Worm (Caenorhabditis elegans) whole organism, L2 larva: ENCODE data around the gene nta-1.

Source experiments
- C34F6.9 ChIP-seq: fragments of 150-350 bp; optimal IDR thresholded peaks from 2 replicates; lab custom pipeline; 2014; ENCODE audit warnings: missing biosample characterization, missing genetic modification characterization
- F13H6.1 ChIP-seq: sonication (generic microtip); optimal IDR thresholded peaks from 2 replicates; lab custom pipeline; 2016; ENCODE audit warnings: missing genetic modification characterization, missing compliant biosample characterization
- R02D3.7 ChIP-seq: fragments of 150-350 bp; optimal IDR thresholded peaks from 2 replicates; lab custom pipeline; 2014; ENCODE audit warnings: missing biosample characterization, missing genetic modification characterization
- Y55F3AM.14 ChIP-seq: fragments of 200-800 bp; sonication (Bioruptor generic); optimal IDR thresholded peaks from 2 replicates; lab custom pipeline; 2018; ENCODE audit warnings: mild to moderate bottlenecking, missing genetic modification characterization, missing compliant biosample characterization
- alr-1 ChIP-seq: fragments of 150-350 bp; optimal IDR thresholded peaks from 2 replicates; lab custom pipeline; 2014; ENCODE audit warnings: missing biosample characterization, missing genetic modification characterization
- aly-2 ChIP-seq: fragments of 150-350 bp; optimal IDR thresholded peaks from 2 replicates; lab custom pipeline; 2014; ENCODE audit warnings: missing biosample characterization, missing genetic modification characterization
- ama-1 ChIP-seq: fragments of 150-350 bp; optimal IDR thresholded peaks from 2 replicates; lab custom pipeline; 2018; ENCODE audit warnings: inconsistent platforms
- ceh-16 ChIP-seq: fragments of 150-350 bp; optimal IDR thresholded peaks from 2 replicates; lab custom pipeline; 2014; ENCODE audit warnings: missing biosample characterization, missing genetic modification characterization
- ceh-82 ChIP-seq: fragments of 150-350 bp; optimal IDR thresholded peaks from 2 replicates; lab custom pipeline; 2014; ENCODE audit warnings: missing biosample characterization, missing genetic modification characterization
- crh-2 ChIP-seq: sonication (generic microtip); optimal IDR thresholded peaks from 2 replicates; lab custom pipeline; 2017; ENCODE audit warnings: missing biosample characterization, missing genetic modification characterization
- dmd-4 ChIP-seq: sonication (generic microtip); optimal IDR thresholded peaks from 2 replicates; lab custom pipeline; 2017; ENCODE audit warnings: missing biosample characterization, missing genetic modification characterization
- egl-27 ChIP-seq: sonication (generic microtip); optimal IDR thresholded peaks from 3 replicates; lab custom pipeline; 2017; ENCODE audit warnings: missing biosample characterization, missing genetic modification reagents, missing genetic modification characterization
- elt-1 ChIP-seq: fragments of 150-350 bp; optimal IDR thresholded peaks from 2 replicates; lab custom pipeline; 2014; ENCODE audit warnings: missing biosample characterization, missing genetic modification characterization
- elt-3 ChIP-seq: sonication (generic microtip); optimal IDR thresholded peaks from 2 replicates; lab custom pipeline; 2017; ENCODE audit warnings: missing biosample characterization, missing genetic modification characterization
- fos-1 ChIP-seq: fragments of 150-350 bp; optimal IDR thresholded peaks from 2 replicates; lab custom pipeline; 2014; ENCODE audit warnings: missing biosample characterization, missing genetic modification characterization
- gmeb-1 ChIP-seq: fragments of 150-350 bp; optimal IDR thresholded peaks from 2 replicates; lab custom pipeline; 2014; ENCODE audit warnings: missing biosample characterization, missing genetic modification characterization
- lin-13 ChIP-seq: fragments of 150-350 bp; optimal IDR thresholded peaks from 2 replicates; lab custom pipeline; 2014; ENCODE audit warnings: missing biosample characterization, missing genetic modification reagents, missing genetic modification characterization
- lin-39 ChIP-seq: fragments of 150-350 bp; optimal IDR thresholded peaks from 2 replicates; lab custom pipeline; 2014; ENCODE audit warnings: missing biosample characterization, missing genetic modification reagents, missing genetic modification characterization
- lsy-2 ChIP-seq, 2 experiments: fragments of 150-350 bp in 1 of 2; sonication (generic microtip) in 1 of 2; optimal IDR thresholded peaks; 2 replicates each; lab custom pipeline; 2014 to 2017; ENCODE audit warnings: missing biosample characterization in 2 of 2, missing genetic modification characterization in 2 of 2
- mab-5 ChIP-seq: fragments of 150-350 bp; optimal IDR thresholded peaks from 2 replicates; lab custom pipeline; 2014; ENCODE audit warnings: missing biosample characterization, missing genetic modification characterization
- mbf-1 ChIP-seq: sonication (generic microtip); optimal IDR thresholded peaks from 2 replicates; lab custom pipeline; 2017; ENCODE audit warnings: missing biosample characterization, missing genetic modification characterization
- mdl-1 ChIP-seq, 2 experiments: fragments of 150-350 bp in 1 of 2; sonication (generic microtip) in 1 of 2; optimal IDR thresholded peaks; 2 replicates each; lab custom pipeline; 2017; ENCODE audit warnings: missing biosample characterization in 2 of 2, missing genetic modification characterization in 2 of 2
- nhr-10 ChIP-seq: sonication (generic microtip); optimal IDR thresholded peaks from 2 replicates; lab custom pipeline; 2017; ENCODE audit warnings: missing biosample characterization, missing genetic modification characterization
- nhr-12 ChIP-seq: fragments of 150-350 bp; optimal IDR thresholded peaks from 2 replicates; lab custom pipeline; 2014; ENCODE audit warnings: missing biosample characterization, missing genetic modification characterization
- nhr-129 ChIP-seq: fragments of 150-350 bp; optimal IDR thresholded peaks from 2 replicates; lab custom pipeline; 2014; ENCODE audit warnings: missing biosample characterization, missing genetic modification characterization
- nhr-23 ChIP-seq: fragments of 150-350 bp; optimal IDR thresholded peaks from 2 replicates; lab custom pipeline; 2014; ENCODE audit warnings: missing biosample characterization, missing genetic modification reagents, missing genetic modification characterization
- nhr-25 ChIP-seq: fragments of 150-350 bp; sonication (generic microtip); optimal IDR thresholded peaks from 3 replicates; lab custom pipeline; 2014; ENCODE audit warnings: missing biosample characterization, missing genetic modification characterization
- nhr-6 ChIP-seq: fragments of 150-350 bp; optimal IDR thresholded peaks from 2 replicates; lab custom pipeline; 2014; ENCODE audit warnings: missing biosample characterization, missing genetic modification characterization
- peb-1 ChIP-seq: fragments of 150-350 bp; optimal IDR thresholded peaks from 2 replicates; lab custom pipeline; 2014; ENCODE audit warnings: missing biosample characterization, missing genetic modification characterization
- skn-1 ChIP-seq: sonication (generic microtip); optimal IDR thresholded peaks from 2 replicates; lab custom pipeline; 2017; ENCODE audit warnings: missing biosample characterization, missing genetic modification characterization
- sma-3 ChIP-seq: sonication (generic microtip); optimal IDR thresholded peaks from 2 replicates; lab custom pipeline; 2016; ENCODE audit warnings: missing genetic modification reagents, missing genetic modification characterization, missing compliant biosample characterization
- snpc-4 ChIP-seq: fragments of 150-350 bp; optimal IDR thresholded peaks from 2 replicates; lab custom pipeline; 2014; ENCODE audit warnings: missing biosample characterization, missing genetic modification characterization
- unc-39 ChIP-seq: fragments of 150-350 bp; optimal IDR thresholded peaks from 2 replicates; lab custom pipeline; 2014; ENCODE audit warnings: missing biosample characterization, missing genetic modification characterization
- unc-62 ChIP-seq: fragments of 150-350 bp; optimal IDR thresholded peaks from 2 replicates; lab custom pipeline; 2014; ENCODE audit warnings: missing biosample characterization, missing genetic modification reagents, missing genetic modification characterization
- zag-1 ChIP-seq: fragments of 150-350 bp; optimal IDR thresholded peaks from 2 replicates; lab custom pipeline; 2014; ENCODE audit warnings: missing biosample characterization, missing genetic modification characterization
- ztf-1 ChIP-seq: fragments of 200-800 bp; sonication (Bioruptor generic); conservative IDR thresholded peaks from 2 replicates; pipeline ENCODE4 v1.3.6; 2022; ENCODE audit warnings: missing genetic modification characterization, missing compliant biosample characterization
- ztf-11 ChIP-seq: sonication (generic microtip); optimal IDR thresholded peaks from 2 replicates; lab custom pipeline; 2017; ENCODE audit warnings: missing biosample characterization, missing genetic modification characterization
- ztf-4 ChIP-seq: fragments of 150-350 bp; optimal IDR thresholded peaks from 2 replicates; lab custom pipeline; 2014; ENCODE audit warnings: missing biosample characterization, missing genetic modification characterization

Gene nta-1

DNA sequence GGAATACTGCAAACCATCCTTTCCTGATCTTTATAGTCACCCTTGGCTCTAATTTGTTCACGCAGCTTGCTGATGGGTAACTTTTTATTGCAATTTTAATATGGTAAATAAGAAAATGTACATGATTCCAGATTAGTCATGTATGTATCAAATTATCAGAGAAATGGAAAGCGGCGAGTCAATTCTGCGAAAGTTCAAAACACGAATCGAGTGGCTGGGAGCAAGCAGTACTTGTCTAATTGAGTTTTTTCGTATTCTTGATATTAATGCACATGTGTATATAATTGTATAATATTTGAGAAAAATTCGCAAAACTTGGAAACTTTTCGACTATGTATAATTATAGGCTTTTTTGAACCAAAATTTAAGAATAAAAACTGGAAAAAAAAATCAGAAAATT lies 15.4 kb upstream of the nta-1 start, which contains the start of gene T24E12.12:
TSS of gene T24E12.12 (plus strand) at position 281 of the 400 bp plus-strand sequence.
- TF ChIP-seq skn-1 (no peak), unc-39 (tag; lab: Kevin White, UChicago) (no peak), fos-1 (tag; lab: Kevin White, UChicago) (no peak), unc-62 (GFP tag; lab: Kevin White, UChicago) (no peak), R02D3.7 (tag; lab: Kevin White, UChicago) (no peak), aly-2 (tag; lab: Kevin White, UChicago) (no peak), mdl-1 (tag; optimal IDR thresholded peaks at IDR 0.05; lab: Kevin White, UChicago) (no peak), alr-1 (tag; lab: Kevin White, UChicago) (no peak), gmeb-1 (tag; lab: Kevin White, UChicago) (no peak), ceh-16 (no peak), zag-1 (no peak), F13H6.1 (tag; lab: Kevin White, UChicago) (no peak), crh-2 (tag; lab: Kevin White, UChicago) (no peak)

DNA sequence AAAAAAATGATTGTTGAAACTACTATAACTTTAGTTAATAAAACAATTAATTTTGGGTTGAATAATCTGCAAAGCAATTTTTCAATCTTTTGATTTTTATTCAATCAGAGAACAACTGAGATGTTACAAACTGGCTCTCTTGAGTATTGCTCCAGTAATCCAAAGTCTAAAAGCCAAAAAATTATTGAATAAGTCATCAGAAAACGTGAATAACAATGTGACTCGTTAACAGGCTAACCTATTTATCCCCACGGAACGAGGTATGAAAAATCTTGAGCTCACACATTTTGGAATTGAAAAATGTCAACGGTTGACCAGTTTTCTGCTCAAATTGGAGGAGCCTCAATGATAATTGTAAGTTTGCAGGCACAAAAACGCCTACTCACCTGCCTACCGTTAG lies 13.9 kb upstream of the nta-1 start, which contains the start of gene srx-111:
TSS of gene srx-111 (plus strand) at position 301 of the 400 bp plus-strand sequence.
- TF ChIP-seq mdl-1 (tag; optimal IDR thresholded peaks at IDR 0.05; lab: Kevin White, UChicago), result no peak
- TF ChIP-seq nhr-23, result no peak
- TF ChIP-seq peb-1 (tag; lab: Kevin White, UChicago), result no peak
- TF ChIP-seq lin-13 (GFP tag; lab: Kevin White, UChicago), result no peak
- TF ChIP-seq nhr-10 (tag; lab: Kevin White, UChicago), result no peak
- TF ChIP-seq dmd-4 (tag; lab: Kevin White, UChicago), result no peak
- no peak for TF ChIP-seq nhr-129 (tag; lab: Kevin White, UChicago)
- no peak for TF ChIP-seq mab-5 (tag; lab: Kevin White, UChicago)
- TF ChIP-seq ztf-1 (GFP tag; lab: Robert Waterston, UW), result no peak
- no peak for TF ChIP-seq egl-27 (tag; lab: Kevin White, UChicago)
- no peak for TF ChIP-seq elt-3 (tag; lab: Kevin White, UChicago)
- TF ChIP-seq nhr-12 (tag; lab: Kevin White, UChicago), result no peak
- TF ChIP-seq aly-2 (tag; lab: Kevin White, UChicago), result no peak
- TF ChIP-seq mbf-1 (tag; lab: Kevin White, UChicago), result no peak
- no peak for TF ChIP-seq elt-1 (tag; lab: Kevin White, UChicago)

DNA sequence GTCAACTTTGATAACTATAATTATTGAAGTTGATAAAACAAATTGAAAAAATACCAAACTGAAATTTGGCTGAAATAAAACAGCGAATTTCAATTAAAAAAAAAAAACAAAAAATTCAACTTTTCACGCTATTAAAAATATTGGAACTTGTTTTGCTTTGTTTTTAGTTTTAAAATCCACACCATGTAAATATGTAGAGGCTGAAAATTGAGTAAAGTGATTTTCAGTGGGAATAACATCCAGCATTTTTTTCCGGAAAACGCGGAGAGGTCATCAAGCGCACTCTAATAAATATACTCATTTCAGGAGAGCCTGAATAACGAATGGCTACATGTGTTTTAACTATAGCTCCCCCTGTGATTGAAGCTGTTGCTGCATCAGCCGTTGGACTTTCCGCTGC lies 10.0 kb upstream of the nta-1 start, which contains the start of gene rcd-1:
TSS of gene rcd-1 (plus strand) at position 301 of the 400 bp plus-strand sequence.
- TF ChIP-seq lin-39 (tag; lab: Kevin White, UChicago) (no peak), ceh-16 (no peak), sma-3 (no peak), zag-1 (no peak), nhr-25 (no peak), mbf-1 (tag; lab: Kevin White, UChicago) (no peak), nhr-12 (tag; lab: Kevin White, UChicago) (no peak), ama-1 (lab: Kevin White, UChicago) (no peak), skn-1 (no peak), gmeb-1 (tag; lab: Kevin White, UChicago) (no peak), snpc-4 (tag; lab: Kevin White, UChicago) (no peak), ztf-11 (tag; lab: Kevin White, UChicago) (no peak), ztf-4 (no peak), aly-2 (tag; lab: Kevin White, UChicago) (no peak), nhr-6 (tag; lab: Kevin White, UChicago) (no peak), C34F6.9 (tag; lab: Kevin White, UChicago) (no peak), lsy-2 (tag; optimal IDR thresholded peaks at IDR 0.05; lab: Kevin White, UChicago) (no peak), mab-5 (tag; lab: Kevin White, UChicago) (no peak)

DNA sequence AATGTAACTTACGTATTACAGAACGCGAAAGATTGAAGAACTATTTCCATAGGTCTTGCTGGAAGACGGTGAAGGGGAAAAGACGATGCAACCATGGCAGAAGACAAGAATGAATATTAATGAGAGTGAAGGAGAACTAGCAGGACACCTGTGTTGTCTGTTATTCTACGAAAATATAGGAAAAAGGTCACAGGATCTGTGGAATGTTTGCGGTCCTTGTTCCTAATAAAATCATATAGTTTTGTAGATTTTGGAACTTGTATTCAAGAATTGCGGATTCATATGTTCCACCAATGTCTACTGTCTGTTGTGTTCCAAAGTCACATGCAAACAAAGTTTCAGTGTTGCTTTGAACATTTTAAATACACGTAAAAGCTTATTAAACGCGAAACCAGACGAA lies 8.6 kb upstream of the nta-1 start, which contains the start of gene sdz-11:
TSS of gene sdz-11 (minus strand) at position 101 of the 400 bp plus-strand sequence.
- TF ChIP-seq C34F6.9 (tag; lab: Kevin White, UChicago) (no peak), lsy-2 (tag; optimal IDR thresholded peaks at IDR 0.05; lab: Kevin White, UChicago) (no peak), Y55F3AM.14 (GFP tag; lab: Kevin White, UChicago) (no peak), ceh-82 (tag; lab: Kevin White, UChicago) (no peak)
- TF ChIP-seq, all 48 proteins: peak for 0
